Worm (Caenorhabditis elegans) whole organism, L4 larva: ENCODE data around the gene T12B3.3.

Source experiments
- F37D6.2 ChIP-seq: sonication (generic microtip); optimal IDR thresholded peaks from 2 replicates; lab custom pipeline; 2016; ENCODE audit warnings: mild to moderate bottlenecking, missing genetic modification characterization, missing compliant biosample characterization
- T20F7.1 ChIP-seq: fragments of 200-800 bp; sonication (Bioruptor generic); optimal IDR thresholded peaks from 2 replicates; lab custom pipeline; 2018; ENCODE audit warnings: mild to moderate bottlenecking, missing genetic modification characterization, missing compliant biosample characterization
- aha-1 ChIP-seq: fragments of 150-350 bp; peaks from one replicate; lab custom pipeline; 2014; ENCODE audit warnings: missing biosample characterization, missing genetic modification characterization
- aly-2 ChIP-seq: sonication (generic microtip); optimal IDR thresholded peaks from 2 replicates; lab custom pipeline; 2018; ENCODE audit warnings: missing biosample characterization, missing genetic modification characterization
- ama-1 ChIP-seq: fragments of 150-350 bp; optimal IDR thresholded peaks from 2 replicates; lab custom pipeline; 2014; ENCODE audit warnings: inconsistent platforms, mixed read lengths
- arid-1 ChIP-seq: fragments of 200-800 bp; sonication (Bioruptor generic); conservative IDR thresholded peaks from 2 replicates; pipeline ENCODE4 v1.3.6; 2022; ENCODE audit warnings: missing genetic modification reagents, missing genetic modification characterization, missing compliant biosample characterization
- ceh-20 ChIP-seq: fragments of 200-800 bp; sonication (Bioruptor generic); IDR thresholded peaks from 2 replicates; pipeline ENCODE4 v1.3.6; 2022; ENCODE audit warnings: missing genetic modification reagents, missing genetic modification characterization, missing compliant biosample characterization
- ceh-28 ChIP-seq: fragments of 150-350 bp; optimal IDR thresholded peaks from 2 replicates; lab custom pipeline; 2014; ENCODE audit warnings: missing biosample characterization, missing genetic modification reagents, missing genetic modification characterization
- ceh-62 ChIP-seq: sonication (generic microtip); optimal IDR thresholded peaks from 2 replicates; lab custom pipeline; 2017; ENCODE audit warnings: missing biosample characterization, missing genetic modification characterization
- ceh-82 ChIP-seq: sonication (generic microtip); optimal IDR thresholded peaks from 2 replicates; lab custom pipeline; 2017; ENCODE audit warnings: missing biosample characterization, missing genetic modification characterization
- cey-2 ChIP-seq: sonication (generic microtip); optimal IDR thresholded peaks from 3 replicates; lab custom pipeline; 2017; ENCODE audit warnings: missing genetic modification characterization, mild to moderate bottlenecking, missing compliant biosample characterization, antibody characterized with exemption, borderline replicate concordance; ENCODE audit not compliant: insufficient read depth
- ctbp-1 ChIP-seq: fragments of 200-800 bp; sonication (Bioruptor generic); IDR thresholded peaks from 2 replicates; pipeline ENCODE4 v1.3.6; 2022; ENCODE audit warnings: missing genetic modification reagents, missing genetic modification characterization, missing compliant biosample characterization
- dmd-8 ChIP-seq: fragments of 200-800 bp; sonication (Bioruptor generic); IDR thresholded peaks from 2 replicates; pipeline ENCODE4 v1.3.6; 2022; ENCODE audit warnings: missing genetic modification characterization, missing compliant biosample characterization
- duxl-1 ChIP-seq: sonication (generic microtip); optimal IDR thresholded peaks from 2 replicates; lab custom pipeline; 2016; ENCODE audit warnings: mild to moderate bottlenecking, missing genetic modification characterization, moderate library complexity, missing compliant biosample characterization; ENCODE audit not compliant: poor library complexity
- egl-27 ChIP-seq: sonication (generic microtip); optimal IDR thresholded peaks from 3 replicates; lab custom pipeline; 2017; ENCODE audit warnings: missing biosample characterization, missing genetic modification reagents, missing genetic modification characterization
- egl-43 ChIP-seq: fragments of 200-800 bp; sonication (Bioruptor generic); IDR thresholded peaks from 2 replicates; pipeline ENCODE4 v1.3.6; 2022; ENCODE audit warnings: missing genetic modification reagents, missing genetic modification characterization, missing compliant biosample characterization
- fos-1 ChIP-seq: fragments of 150-350 bp; optimal IDR thresholded peaks from 2 replicates; lab custom pipeline; 2014; ENCODE audit warnings: missing biosample characterization, missing genetic modification characterization
- hif-1 ChIP-seq, 2 experiments: sonication (generic microtip); optimal IDR thresholded peaks; 2 replicates each; lab custom pipeline; 2016 to 2017; ENCODE audit warnings: missing compliant biosample characterization in 2 of 2, missing genetic modification characterization in 2 of 2, missing genetic modification reagents in 2 of 2, missing genotype in 2 of 2, mild to moderate bottlenecking in 1 of 2
- hlh-11 ChIP-seq: fragments of 200-800 bp; sonication (Bioruptor generic); optimal IDR thresholded peaks from 2 replicates; lab custom pipeline; 2018; ENCODE audit warnings: mild to moderate bottlenecking, missing genetic modification characterization, missing compliant biosample characterization
- hlh-30 ChIP-seq: sonication (generic microtip); optimal IDR thresholded peaks from 2 replicates; lab custom pipeline; 2017; ENCODE audit warnings: antibody characterized with exemption, mild to moderate bottlenecking, missing genetic modification characterization, missing compliant biosample characterization; ENCODE audit not compliant: insufficient read depth
- hmg-1.1 ChIP-seq: fragments of 200-800 bp; sonication (Bioruptor generic); IDR thresholded peaks from 2 replicates; pipeline ENCODE4 v1.3.6; 2022; ENCODE audit warnings: missing genetic modification reagents, missing genetic modification characterization, missing compliant biosample characterization
- jun-1 ChIP-seq: fragments of 150-350 bp; optimal IDR thresholded peaks from 2 replicates; lab custom pipeline; 2014; ENCODE audit warnings: missing biosample characterization, missing genetic modification reagents, missing genetic modification characterization
- lin-29 ChIP-seq: fragments of 200-800 bp; sonication (Bioruptor generic); IDR thresholded peaks from 2 replicates; pipeline ENCODE4 v1.3.6; 2022; ENCODE audit warnings: missing genetic modification reagents, missing genetic modification characterization, missing compliant biosample characterization
- lsy-2 ChIP-seq, 2 experiments: fragments of 150-350 bp in 1 of 2; sonication (generic microtip) in 1 of 2; optimal IDR thresholded peaks; 2 replicates each; lab custom pipeline; 2014 to 2017; ENCODE audit warnings: missing biosample characterization in 2 of 2, missing genetic modification characterization in 2 of 2
- madf-9 ChIP-seq: fragments of 200-800 bp; sonication (Bioruptor generic); conservative IDR thresholded peaks from 2 replicates; pipeline ENCODE4 v1.3.6; 2022; ENCODE audit warnings: missing genetic modification reagents, missing genetic modification characterization, missing compliant biosample characterization
- mdl-1 ChIP-seq, 2 experiments: fragments of 150-350 bp in 1 of 2; sonication (generic microtip) in 1 of 2; optimal IDR thresholded peaks; 2 replicates each; lab custom pipeline; 2014 to 2017; ENCODE audit warnings: missing biosample characterization in 2 of 2, missing genetic modification characterization in 2 of 2
- mep-1 ChIP-seq: fragments of 150-350 bp; sonication (generic microtip); optimal IDR thresholded peaks from 3 replicates; lab custom pipeline; 2014; ENCODE audit warnings: missing biosample characterization, missing genetic modification characterization
- mes-2 ChIP-seq: sonication (generic microtip); optimal IDR thresholded peaks from 2 replicates; lab custom pipeline; 2016; ENCODE audit warnings: missing genotype, mild to moderate bottlenecking, missing genetic modification characterization, missing compliant biosample characterization; ENCODE audit not compliant: poor library complexity, severe bottlenecking
- nhr-102 ChIP-seq: sonication (generic microtip); optimal IDR thresholded peaks from 2 replicates; lab custom pipeline; 2016; ENCODE audit warnings: mild to moderate bottlenecking, missing genetic modification characterization, moderate library complexity, missing compliant biosample characterization
- nhr-25 ChIP-seq: sonication (generic microtip); optimal IDR thresholded peaks from 2 replicates; lab custom pipeline; 2017; ENCODE audit warnings: missing genetic modification characterization, mild to moderate bottlenecking, missing compliant biosample characterization, antibody characterized with exemption, moderate library complexity, borderline replicate concordance; ENCODE audit not compliant: insufficient read depth
- nhr-48 ChIP-seq: sonication (generic microtip); optimal IDR thresholded peaks from 2 replicates; lab custom pipeline; 2016; ENCODE audit warnings: mild to moderate bottlenecking, missing genetic modification characterization, missing compliant biosample characterization
- nhr-76 ChIP-seq: fragments of 150-350 bp; optimal IDR thresholded peaks from 2 replicates; lab custom pipeline; 2014; ENCODE audit warnings: missing biosample characterization, missing genetic modification characterization
- pha-4 ChIP-seq, 2 experiments: fragments of 150-350 bp in 1 of 2; fragments of 200-800 bp in 1 of 2; sonication (Bioruptor generic) in 1 of 2; IDR thresholded peaks in 1 of 2; optimal IDR thresholded peaks in 1 of 2; 2 replicates each; pipeline versions ENCODE4 v1.3.6 to Lab custom; 2014 to 2022; ENCODE audit warnings: missing genetic modification characterization in 2 of 2, missing genetic modification reagents in 2 of 2, missing biosample characterization in 1 of 2, missing compliant biosample characterization in 1 of 2
- php-3 ChIP-seq: fragments of 200-800 bp; sonication (Bioruptor generic); IDR thresholded peaks from 2 replicates; pipeline ENCODE4 v1.3.6; 2022; ENCODE audit warnings: missing genetic modification reagents, missing genetic modification characterization, missing compliant biosample characterization
- rbr-2 ChIP-seq: sonication (generic microtip); optimal IDR thresholded peaks from 2 replicates; lab custom pipeline; 2016; ENCODE audit warnings: missing genotype, missing genetic modification characterization, missing compliant biosample characterization
- set-16 ChIP-seq: fragments of 200-800 bp; sonication (Bioruptor generic); IDR thresholded peaks from 2 replicates; pipeline ENCODE4 v1.3.6; 2022; ENCODE audit warnings: missing genetic modification reagents, missing genetic modification characterization, missing compliant biosample characterization
- snpc-4 ChIP-seq: fragments of 150-350 bp; optimal IDR thresholded peaks from 2 replicates; lab custom pipeline; 2014; ENCODE audit warnings: missing biosample characterization, missing genetic modification characterization
- unc-130 ChIP-seq: sonication (generic microtip); optimal IDR thresholded peaks from 2 replicates; lab custom pipeline; 2016; ENCODE audit warnings: missing genetic modification reagents, missing genetic modification characterization, missing compliant biosample characterization
- unc-39 ChIP-seq: sonication (generic microtip); optimal IDR thresholded peaks from 2 replicates; lab custom pipeline; 2017; ENCODE audit warnings: missing biosample characterization, missing genetic modification characterization
- unc-62 ChIP-seq, 3 experiments: fragments of 150-350 bp in 1 of 3; sonication (generic microtip); optimal IDR thresholded peaks in 2 of 3; peaks in 1 of 3; 1 replicate in 1 of 3; 2 replicates in 2 of 3; lab custom pipeline; 2014 to 2017; ENCODE audit warnings: missing biosample characterization in 3 of 3, missing genetic modification characterization in 3 of 3, missing genetic modification reagents in 3 of 3, missing genotype in 1 of 3
- vab-7 ChIP-seq: fragments of 200-800 bp; sonication (Bioruptor generic); IDR thresholded peaks from 2 replicates; pipeline ENCODE4 v1.3.6; 2022; ENCODE audit warnings: missing genetic modification reagents, missing genetic modification characterization, missing compliant biosample characterization
- zfp-2 ChIP-seq: sonication (generic microtip); optimal IDR thresholded peaks from 2 replicates; lab custom pipeline; 2016; ENCODE audit warnings: mild to moderate bottlenecking, missing genetic modification characterization, missing compliant biosample characterization
- zip-2 ChIP-seq: fragments of 150-350 bp; optimal IDR thresholded peaks from 2 replicates; lab custom pipeline; 2014; ENCODE audit warnings: missing biosample characterization, missing genetic modification characterization

Gene T12B3.3

ce11 chrIV:7393700-7394099 lies 18.8 kb downstream of the T12B3.3 start, which contains the start of gene pitr-1 (continued):
- TF ChIP-seq ceh-82 (tag; lab: Kevin White, UChicago), result no peak

DNA sequence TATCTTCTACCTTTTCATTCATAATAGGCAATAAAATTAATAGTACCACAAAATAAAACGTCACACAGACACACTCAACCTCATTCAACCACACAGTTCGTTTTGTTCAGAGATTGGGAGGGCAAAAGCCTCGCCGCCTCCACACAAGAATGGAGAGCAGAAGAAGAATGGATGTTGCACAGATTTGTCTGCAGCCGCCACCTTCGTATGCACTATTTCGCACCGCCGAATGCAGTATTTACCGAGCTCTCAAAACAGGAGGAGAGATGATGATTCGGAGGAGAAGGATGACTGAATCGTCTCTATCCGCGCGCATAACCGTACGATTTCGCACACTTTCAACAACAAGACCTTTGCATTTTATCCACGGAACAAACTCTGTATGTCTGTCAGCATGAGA lies 22.6 kb downstream of the T12B3.3 start:
- TF ChIP-seq set-16 (GFP tag; lab: Robert Waterston, UW), result 0 out of 2 replicates have a peak, but pooled peaks have one; percentile 9
- no peak for TF ChIP-seq nhr-76
- TF ChIP-seq arid-1 (GFP tag; lab: Robert Waterston, UW), result 0 out of 2 replicates have a peak, but pooled peaks have one; percentile 14
- peak in 1 of 2 experiments; percentile 77 for TF ChIP-seq unc-62 (GFP tag; optimal IDR thresholded peaks at IDR 0.05 in 1 of 2; lab: Kevin White, UChicago)
- TF ChIP-seq unc-62 (tag; optimal IDR thresholded peaks at IDR 0.05; lab: Kevin White, UChicago), result no peak
- TF ChIP-seq pha-4 (GFP tag; IDR thresholded peaks at IDR 0.05; lab: Robert Waterston, UW), result peak; percentile 45; the same call in 1 of the 2 replicates
- no peak for TF ChIP-seq pha-4 (tag; optimal IDR thresholded peaks at IDR 0.05; lab: Kevin White, UChicago)
- no peak for TF ChIP-seq T20F7.1
- peak; percentile 56 for TF ChIP-seq ama-1
- no peak for TF ChIP-seq php-3 (GFP tag; lab: Robert Waterston, UW)

ce11 chrIV:7400502-7401118 lies 25.7 kb downstream of the T12B3.3 start:
- TF ChIP-seq unc-39 (tag; lab: Kevin White, UChicago) (no peak), mdl-1 (tag; optimal IDR thresholded peaks at IDR 0.05; lab: Kevin White, UChicago) (peak in 1 of 2 experiments; percentile 25), T20F7.1 (no peak), ceh-20 (GFP tag; lab: Robert Waterston, UW) (no peak), nhr-48 (no peak), hlh-30 (tag; lab: Kevin White, UChicago) (peak; percentile 2), mep-1 (no peak), cey-2 (no peak), hmg-1.1 (GFP tag; lab: Robert Waterston, UW) (0 out of 2 replicates have a peak, but pooled peaks have one; percentile 14), egl-27 (tag; lab: Kevin White, UChicago) (no peak), nhr-25 (tag; lab: Kevin White, UChicago) (no peak), aly-2 (tag; lab: Kevin White, UChicago) (no peak), nhr-102 (tag; lab: Kevin White, UChicago) (no peak), F37D6.2 (no peak), zfp-2 (no peak), ceh-62 (no peak), jun-1 (tag; lab: Kevin White, UChicago) (no peak), ctbp-1 (GFP tag; lab: Robert Waterston, UW) (no peak), hlh-11 (tag; lab: Kevin White, UChicago) (peak; percentile 4), rbr-2 (tag; lab: Kevin White, UChicago) (peak; percentile 5), hif-1 (tag; optimal IDR thresholded peaks at IDR 0.05; lab: Kevin White, UChicago) (peak in 1 of 2 experiments; percentile 25), unc-62 (GFP tag; optimal IDR thresholded peaks at IDR 0.05 in 1 of 2; lab: Kevin White, UChicago) (peak in 1 of 2 experiments; percentile 76), unc-62 (tag; optimal IDR thresholded peaks at IDR 0.05; lab: Kevin White, UChicago) (no peak), aha-1 (tag; lab: Kevin White, UChicago) (peak; percentile 41)

- peak; percentile 94 for TF ChIP-seq F37D6.2
- peak; percentile 56 for TF ChIP-seq ceh-28 (tag; lab: Kevin White, UChicago)
- TF ChIP-seq hmg-1.1 (GFP tag; lab: Robert Waterston, UW), result peak; percentile 86
- TF ChIP-seq mes-2 (tag; lab: Kevin White, UChicago), result peak; percentile 15
- no peak for TF ChIP-seq unc-39 (tag; lab: Kevin White, UChicago)
- TF ChIP-seq ceh-20 (GFP tag; lab: Robert Waterston, UW), result peak; percentile 74
- no peak for TF ChIP-seq nhr-48
- no peak for TF ChIP-seq unc-130 (GFP tag; lab: Kevin White, UChicago)
- TF ChIP-seq lsy-2 (tag; optimal IDR thresholded peaks at IDR 0.05; lab: Kevin White, UChicago), result peak; percentile 25 to 71
- TF ChIP-seq duxl-1, result no peak
- peak; percentile 61; the same call in 1 of the 2 replicates for TF ChIP-seq vab-7 (GFP tag; lab: Robert Waterston, UW)
- TF ChIP-seq lin-29, result no peak
- TF ChIP-seq hlh-30 (tag; lab: Kevin White, UChicago), result peak; percentile 42
- TF ChIP-seq zip-2 (tag; lab: Kevin White, UChicago), result no peak
- TF ChIP-seq madf-9 (GFP tag; lab: Robert Waterston, UW), result no peak
- peak; percentile 85 for TF ChIP-seq egl-43 (GFP tag; lab: Robert Waterston, UW)
- TF ChIP-seq set-16 (GFP tag; lab: Robert Waterston, UW), result peak; percentile 97
- no peak for TF ChIP-seq snpc-4 (tag; lab: Kevin White, UChicago)
- no peak for TF ChIP-seq fos-1 (tag; lab: Kevin White, UChicago)
- no peak for TF ChIP-seq dmd-8
Measured at ce11 chrIV:7402077-7402476, 27.1 kb downstream of the T12B3.3 start.
